Worm (Caenorhabditis elegans): ENCODE results near the gene jmjd-2.

ce11 chrII:14186937-14187336 lies 56.5 kb downstream of the jmjd-2 start:
- TF ChIP-seq lin-35 (GFP tag; optimal IDR thresholded peaks at IDR 0.05), result no peak
- no peak for TF ChIP-seq ets-5 (GFP tag; IDR thresholded peaks at IDR 0.05)
- TF ChIP-seq blmp-1 (tag; optimal IDR thresholded peaks at IDR 0.05), result no peak
- TF ChIP-seq rnt-1 (tag; optimal IDR thresholded peaks at IDR 0.05), result no peak
- no peak for TF ChIP-seq sox-4 (tag; optimal IDR thresholded peaks at IDR 0.05)
- no peak for TF ChIP-seq sptf-1 (tag; optimal IDR thresholded peaks at IDR 0.05)
- TF ChIP-seq isw-1 (GFP tag; IDR thresholded peaks at IDR 0.05), result no peak
